Worm (Caenorhabditis elegans) whole organism, L1 larva: ENCODE data around the gene F54E2.2.

ENCODE experiments used
- C04F5.9 ChIP-seq: sonication (generic microtip); optimal IDR thresholded peaks from 2 replicates; lab custom pipeline; 2016; ENCODE audit warnings: missing genetic modification characterization, missing compliant biosample characterization
- blmp-1 ChIP-seq: fragments of 150-350 bp; optimal IDR thresholded peaks from 2 replicates; lab custom pipeline; 2014; ENCODE audit warnings: missing biosample characterization, missing genetic modification characterization
- ceh-8 ChIP-seq: fragments of 200-800 bp; sonication (Bioruptor generic); optimal IDR thresholded peaks from 2 replicates; lab custom pipeline; 2018; ENCODE audit warnings: mild to moderate bottlenecking, missing genetic modification characterization, moderate library complexity, missing compliant biosample characterization
- ceh-88 ChIP-seq: fragments of 200-800 bp; sonication (Bioruptor generic); IDR thresholded peaks from 2 replicates; pipeline ENCODE4 v1.3.6; 2022; ENCODE audit warnings: missing genetic modification characterization, missing compliant biosample characterization
- dpl-1 ChIP-seq, 3 experiments: fragments of 150-350 bp in 2 of 3; sonication (generic microtip) in 1 of 3; optimal IDR thresholded peaks; 2 replicates each; lab custom pipeline; 2014 to 2017; ENCODE audit warnings: missing biosample characterization in 3 of 3, missing genetic modification characterization in 3 of 3, missing genetic modification reagents in 3 of 3
- dsc-1 ChIP-seq: sonication (generic microtip); optimal IDR thresholded peaks from 2 replicates; lab custom pipeline; 2016; ENCODE audit warnings: mild to moderate bottlenecking, missing genetic modification characterization, missing compliant biosample characterization
- efl-1 ChIP-seq, 4 experiments: fragments of 150-350 bp; optimal IDR thresholded peaks in 3 of 4; peaks in 1 of 4; 1 replicate in 1 of 4; 2 replicates in 3 of 4; lab custom pipeline; 2014; ENCODE audit warnings: missing biosample characterization in 2 of 4, missing genetic modification characterization in 2 of 4, missing genetic modification reagents in 2 of 4
- egl-13 ChIP-seq: sonication (generic microtip); optimal IDR thresholded peaks from 2 replicates; lab custom pipeline; 2016; ENCODE audit warnings: missing genotype, missing genetic modification reagents, missing genetic modification characterization, missing compliant biosample characterization
- elt-2 ChIP-seq: sonication (generic microtip); optimal IDR thresholded peaks from 2 replicates; lab custom pipeline; 2016; ENCODE audit warnings: missing genetic modification characterization, mild to moderate bottlenecking, inconsistent platforms, missing compliant biosample characterization, missing genetic modification reagents
- elt-3 ChIP-seq, 6 experiments: fragments of 150-350 bp in 1 of 6; sonication (generic microtip); optimal IDR thresholded peaks; 2 replicates each; lab custom pipeline; 2017 to 2018; ENCODE audit warnings: missing biosample characterization in 6 of 6, missing genetic modification characterization in 6 of 6, inconsistent platforms in 1 of 6
- fkh-10 ChIP-seq: sonication (generic microtip); optimal IDR thresholded peaks from 2 replicates; lab custom pipeline; 2017; ENCODE audit warnings: missing biosample characterization, missing genetic modification reagents, missing genetic modification characterization
- fkh-8 ChIP-seq: sonication (generic microtip); optimal IDR thresholded peaks from 2 replicates; lab custom pipeline; 2016; ENCODE audit warnings: mild to moderate bottlenecking, missing genetic modification characterization, missing compliant biosample characterization
- isw-1 ChIP-seq: fragments of 200-800 bp; sonication (Bioruptor generic); IDR thresholded peaks from 2 replicates; pipeline ENCODE4 v1.3.6; 2022; ENCODE audit warnings: missing genetic modification characterization, missing compliant biosample characterization
- mab-9 ChIP-seq: fragments of 200-800 bp; sonication (Bioruptor generic); IDR thresholded peaks from 2 replicates; pipeline ENCODE4 v1.3.6; 2022; ENCODE audit warnings: missing genetic modification reagents, missing genetic modification characterization, missing compliant biosample characterization
- nhr-11 ChIP-seq: fragments of 150-350 bp; optimal IDR thresholded peaks from 2 replicates; lab custom pipeline; 2014; ENCODE audit warnings: missing biosample characterization, missing genetic modification characterization
- nhr-19 ChIP-seq: fragments of 200-800 bp; sonication (Bioruptor generic); conservative IDR thresholded peaks from 2 replicates; pipeline ENCODE4 v1.3.6; 2022; ENCODE audit warnings: missing genetic modification characterization, missing compliant biosample characterization
- nhr-20 ChIP-seq: sonication (generic microtip); optimal IDR thresholded peaks from 2 replicates; lab custom pipeline; 2016; ENCODE audit warnings: mild to moderate bottlenecking, missing genetic modification characterization, missing compliant biosample characterization
- nhr-47 ChIP-seq: sonication (generic microtip); optimal IDR thresholded peaks from 2 replicates; lab custom pipeline; 2016; ENCODE audit warnings: mild to moderate bottlenecking, missing genetic modification characterization, moderate library complexity, missing compliant biosample characterization
- nhr-76 ChIP-seq: sonication (generic microtip); optimal IDR thresholded peaks from 2 replicates; lab custom pipeline; 2017; ENCODE audit warnings: missing biosample characterization, missing genetic modification characterization
- nhr-77 ChIP-seq: fragments of 150-350 bp; optimal IDR thresholded peaks from 2 replicates; lab custom pipeline; 2014; ENCODE audit warnings: missing biosample characterization, missing genetic modification characterization
- nhr-85 ChIP-seq: sonication (generic microtip); peaks from one replicate; lab custom pipeline; 2016; ENCODE audit warnings: missing genetic modification characterization, inconsistent platforms, missing compliant biosample characterization
- snu-23 ChIP-seq: sonication (generic microtip); optimal IDR thresholded peaks from 2 replicates; lab custom pipeline; 2016; ENCODE audit warnings: missing genetic modification characterization, missing compliant biosample characterization
- sptf-1 ChIP-seq: fragments of 150-350 bp; optimal IDR thresholded peaks from 2 replicates; lab custom pipeline; 2014; ENCODE audit warnings: missing biosample characterization, missing genetic modification characterization
- sup-37 ChIP-seq: fragments of 200-800 bp; sonication (Bioruptor generic); optimal IDR thresholded peaks from 2 replicates; lab custom pipeline; 2018; ENCODE audit warnings: mild to moderate bottlenecking, missing genetic modification characterization, missing compliant biosample characterization
- tlp-1 ChIP-seq: fragments of 150-350 bp; optimal IDR thresholded peaks from 2 replicates; lab custom pipeline; 2014; ENCODE audit warnings: missing biosample characterization, missing genetic modification characterization
- unc-30 ChIP-seq: sonication (generic microtip); optimal IDR thresholded peaks from 2 replicates; lab custom pipeline; 2017; ENCODE audit warnings: missing biosample characterization, missing genetic modification characterization
- unc-98 ChIP-seq: fragments of 200-800 bp; sonication (Bioruptor generic); IDR thresholded peaks from 2 replicates; pipeline ENCODE4 v1.3.6; 2022; ENCODE audit warnings: missing genetic modification characterization, missing compliant biosample characterization
- zip-4 ChIP-seq: fragments of 200-800 bp; sonication (Bioruptor generic); optimal IDR thresholded peaks from 2 replicates; lab custom pipeline; 2018; ENCODE audit warnings: mild to moderate bottlenecking, missing genetic modification characterization, moderate library complexity, missing compliant biosample characterization

The F54E2.2 gene

ce11 chrV:2767465-2767864 lies 28.6 kb upstream of the F54E2.2 start, which contains the start of gene R05D8.9:
Gene R05D8.9 (minus strand): TSS chrV:2767565.
- TF ChIP-seq ceh-8 (GFP tag; lab: Kevin White, UChicago) (no peak), nhr-19 (GFP tag; lab: Robert Waterston, UW) (no peak), dpl-1 (GFP tag; optimal IDR thresholded peaks at IDR 0.05; lab: Kevin White, UChicago) (no peak), nhr-20 (tag; lab: Kevin White, UChicago) (no peak), isw-1 (GFP tag; lab: Robert Waterston, UW) (no peak), nhr-77 (tag; lab: Kevin White, UChicago) (no peak), C04F5.9 (tag; lab: Kevin White, UChicago) (no peak), tlp-1 (no peak), sptf-1 (tag; lab: Kevin White, UChicago) (no peak), nhr-76 (tag; lab: Kevin White, UChicago) (no peak), nhr-47 (tag; lab: Kevin White, UChicago) (no peak), snu-23 (GFP tag; lab: Kevin White, UChicago) (no peak), unc-30 (no peak), dsc-1 (tag; lab: Kevin White, UChicago) (no peak), elt-2 (tag; lab: Kevin White, UChicago) (no peak), egl-13 (no peak), unc-98 (GFP tag; lab: Robert Waterston, UW) (no peak)
- TF ChIP-seq, all 84 proteins: peak for 0

DNA sequence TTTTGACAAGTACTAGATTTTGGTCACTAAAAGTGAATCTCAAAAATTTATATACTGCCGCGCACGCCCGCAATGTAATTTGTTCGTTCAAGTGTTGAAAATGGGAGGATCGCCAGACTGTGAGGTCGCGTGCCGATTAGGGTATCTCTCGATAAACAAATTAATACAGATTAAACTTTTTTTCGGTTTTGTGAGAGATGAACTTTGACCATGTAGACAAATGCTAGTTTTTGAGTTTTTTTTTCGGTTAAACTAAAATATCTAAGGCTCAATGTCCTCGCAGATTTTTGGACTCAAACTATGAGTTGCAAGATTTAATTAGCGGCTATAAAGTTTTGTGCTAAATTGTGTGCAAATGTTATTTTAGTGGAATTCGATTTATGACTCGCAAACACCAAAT lies 26.3 kb upstream of the F54E2.2 start, which contains the start of gene dhs-15:
Gene dhs-15 (minus strand): TSS at position 101 of the 400 bp plus-strand sequence.
- TF ChIP-seq nhr-85 (peak; percentile 64), C04F5.9 (tag; lab: Kevin White, UChicago) (no peak)

- no peak for TF ChIP-seq ceh-88 (GFP tag; lab: Robert Waterston, UW)
Measured at ce11 chrV:2771560-2771959, 24.5 kb upstream of the F54E2.2 start, which contains the start of gene srh-56. Gene srh-56 (plus strand): TSS chrV:2771860.

- TF ChIP-seq sup-37 (GFP tag; lab: Kevin White, UChicago) = no peak
- no peak for TF ChIP-seq mab-9
- peak; percentile 59 for TF ChIP-seq fkh-8 (tag; lab: Kevin White, UChicago)
- TF ChIP-seq, all 84 proteins: peak for 1
Measured at ce11 chrV:2774042-2774441, 22.1 kb upstream of the F54E2.2 start, which contains the start of gene srj-18. Gene srj-18 (plus strand): TSS chrV:2774342.

DNA sequence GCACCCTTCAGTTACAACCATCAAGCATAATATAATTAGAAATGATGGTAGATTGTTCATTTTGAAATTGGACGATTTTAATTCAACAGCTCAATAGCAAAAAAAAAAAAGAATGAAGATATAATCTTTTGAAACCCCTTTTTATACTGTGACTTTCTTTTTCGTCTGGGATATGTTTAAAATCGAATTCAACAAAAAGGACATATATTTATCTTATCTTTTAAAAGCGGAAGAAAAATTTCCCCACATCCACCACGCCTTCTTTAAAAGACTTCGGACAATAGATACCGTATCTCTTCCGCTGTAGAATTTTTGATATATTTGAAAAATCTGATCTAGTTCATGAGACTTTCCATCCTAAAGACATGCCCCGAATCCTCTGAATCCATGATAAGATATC lies 15.3 kb upstream of the F54E2.2 start, which contains the start of gene R05D8.11:
Gene R05D8.11 (minus strand): TSS at position 101 of the 400 bp plus-strand sequence.
- TF ChIP-seq elt-3 (tag; optimal IDR thresholded peaks at IDR 0.05; lab: Kevin White, UChicago) (peak in 1 of 6 experiments; percentile 0), nhr-11 (no peak)

ce11 chrV:2792958-2793357 lies 3.1 kb upstream of the F54E2.2 start:
- no peak for TF ChIP-seq efl-1 (optimal IDR thresholded peaks at IDR 0.05; lab: Kevin White, UChicago)
- TF ChIP-seq efl-1 (GFP tag; optimal IDR thresholded peaks at IDR 0.05 in 1 of 2; lab: Kevin White, UChicago) = peak in 1 of 2 experiments; percentile 68
- no peak for TF ChIP-seq C04F5.9 (tag; lab: Kevin White, UChicago)
- no peak for TF ChIP-seq nhr-85
- TF ChIP-seq unc-98 (GFP tag; lab: Robert Waterston, UW) = no peak
- TF ChIP-seq sptf-1 (tag; lab: Kevin White, UChicago) = no peak
- TF ChIP-seq dsc-1 (tag; lab: Kevin White, UChicago) = no peak
- TF ChIP-seq fkh-10 (GFP tag; lab: Kevin White, UChicago) = no peak

ce11 chrV:2799172-2799869 lies 3.2 kb downstream of the F54E2.2 start:
- TF ChIP-seq zip-4 (GFP tag; lab: Kevin White, UChicago) (no peak), blmp-1 (tag; lab: Kevin White, UChicago) (no peak), snu-23 (GFP tag; lab: Kevin White, UChicago) (no peak), nhr-19 (GFP tag; lab: Robert Waterston, UW) (no peak)
